Worm (Caenorhabditis elegans) whole organism, L3 larva: Measurements from ENCODE around the gene srlf-12.

Experiments used
- R02D3.7 ChIP-seq: fragments of 150-350 bp; optimal IDR thresholded peaks from 2 replicates; lab custom pipeline; 2014; ENCODE audit warnings: missing biosample characterization, missing genetic modification characterization
- ZK546.5 ChIP-seq: sonication (generic microtip); optimal IDR thresholded peaks from 2 replicates; lab custom pipeline; 2017; ENCODE audit warnings: missing biosample characterization, missing genetic modification characterization
- aly-2 ChIP-seq: fragments of 150-350 bp; optimal IDR thresholded peaks from 2 replicates; lab custom pipeline; 2014; ENCODE audit warnings: missing biosample characterization, missing genetic modification characterization
- ama-1 ChIP-seq: fragments of 150-350 bp; optimal IDR thresholded peaks from 2 replicates; lab custom pipeline; 2018
- ceh-16 ChIP-seq: sonication (generic microtip); optimal IDR thresholded peaks from 2 replicates; lab custom pipeline; 2017; ENCODE audit warnings: missing biosample characterization, missing genetic modification characterization
- ceh-28 ChIP-seq: fragments of 150-350 bp; optimal IDR thresholded peaks from 2 replicates; lab custom pipeline; 2014; ENCODE audit warnings: missing biosample characterization, missing genetic modification reagents, missing genetic modification characterization
- ceh-82 ChIP-seq: fragments of 150-350 bp; optimal IDR thresholded peaks from 2 replicates; lab custom pipeline; 2014; ENCODE audit warnings: missing biosample characterization, missing genetic modification characterization
- ceh-9 ChIP-seq: sonication (generic microtip); optimal IDR thresholded peaks from 2 replicates; lab custom pipeline; 2018; ENCODE audit warnings: missing biosample characterization, missing genetic modification characterization
- daf-12 ChIP-seq: fragments of 150-350 bp; optimal IDR thresholded peaks from 2 replicates; lab custom pipeline; 2014; ENCODE audit warnings: missing biosample characterization, missing genetic modification reagents, missing genetic modification characterization
- egl-27 ChIP-seq: sonication (generic microtip); optimal IDR thresholded peaks from 4 replicates; lab custom pipeline; 2017; ENCODE audit warnings: missing biosample characterization, missing genetic modification reagents, missing genetic modification characterization
- egl-5 ChIP-seq: fragments of 150-350 bp; optimal IDR thresholded peaks from 2 replicates; lab custom pipeline; 2017; ENCODE audit warnings: missing biosample characterization, missing genetic modification reagents, missing genetic modification characterization, inconsistent platforms
- elt-1 ChIP-seq: fragments of 150-350 bp; optimal IDR thresholded peaks from 2 replicates; lab custom pipeline; 2014; ENCODE audit warnings: missing biosample characterization, missing genetic modification characterization
- elt-2 ChIP-seq: sonication (generic microtip); optimal IDR thresholded peaks from 2 replicates; lab custom pipeline; 2016; ENCODE audit warnings: missing genetic modification reagents, mild to moderate bottlenecking, missing genetic modification characterization, missing compliant biosample characterization
- elt-3 ChIP-seq, 3 experiments: fragments of 150-350 bp in 1 of 3; sonication (generic microtip) in 2 of 3; optimal IDR thresholded peaks; 2 replicates in 2 of 3; 4 replicates in 1 of 3; lab custom pipeline; 2014 to 2017; ENCODE audit warnings: missing biosample characterization in 3 of 3, missing genetic modification characterization in 3 of 3
- eor-1 ChIP-seq, 2 experiments: fragments of 150-350 bp; optimal IDR thresholded peaks; 2 replicates each; lab custom pipeline; 2014 to 2018; ENCODE audit warnings: missing biosample characterization in 2 of 2, missing genetic modification characterization in 2 of 2
- fkh-10 ChIP-seq: sonication (generic microtip); optimal IDR thresholded peaks from 2 replicates; lab custom pipeline; 2017; ENCODE audit warnings: missing biosample characterization, missing genetic modification reagents, missing genetic modification characterization
- fkh-2 ChIP-seq: fragments of 150-350 bp; optimal IDR thresholded peaks from 2 replicates; lab custom pipeline; 2014; ENCODE audit warnings: missing biosample characterization, missing genetic modification reagents, missing genetic modification characterization
- fos-1 ChIP-seq: fragments of 150-350 bp; optimal IDR thresholded peaks from 2 replicates; lab custom pipeline; 2014; ENCODE audit warnings: missing biosample characterization, missing genetic modification characterization
- hmg-11 ChIP-seq: sonication (generic microtip); optimal IDR thresholded peaks from 2 replicates; lab custom pipeline; 2016; ENCODE audit warnings: missing genetic modification characterization, missing compliant biosample characterization
- jun-1 ChIP-seq: fragments of 150-350 bp; optimal IDR thresholded peaks from 2 replicates; lab custom pipeline; 2014; ENCODE audit warnings: missing biosample characterization, missing genetic modification reagents, missing genetic modification characterization
- lin-15B ChIP-seq: fragments of 150-350 bp; optimal IDR thresholded peaks from 2 replicates; lab custom pipeline; 2014; ENCODE audit warnings: missing biosample characterization, missing genetic modification characterization
- lin-39 ChIP-seq: fragments of 150-350 bp; optimal IDR thresholded peaks from 2 replicates; lab custom pipeline; 2018; ENCODE audit warnings: missing biosample characterization, missing genetic modification reagents, missing genetic modification characterization
- lsy-12 ChIP-seq: sonication (generic microtip); optimal IDR thresholded peaks from 2 replicates; lab custom pipeline; 2016; ENCODE audit warnings: mild to moderate bottlenecking, missing genetic modification characterization, missing compliant biosample characterization
- mdl-1 ChIP-seq: fragments of 150-350 bp; optimal IDR thresholded peaks from 2 replicates; lab custom pipeline; 2014; ENCODE audit warnings: missing biosample characterization, missing genetic modification characterization
- mml-1 ChIP-seq: fragments of 150-350 bp; sonication (generic microtip); optimal IDR thresholded peaks from 3 replicates; lab custom pipeline; 2014; ENCODE audit warnings: missing biosample characterization, missing genetic modification characterization
- nfya-1 ChIP-seq: sonication (generic microtip); optimal IDR thresholded peaks from 2 replicates; lab custom pipeline; 2017; ENCODE audit warnings: missing genetic modification characterization, mild to moderate bottlenecking, missing compliant biosample characterization, antibody characterized with exemption, moderate library complexity; ENCODE audit not compliant: insufficient read depth
- nhr-11 ChIP-seq: fragments of 150-350 bp; optimal IDR thresholded peaks from 2 replicates; lab custom pipeline; 2014; ENCODE audit warnings: missing biosample characterization, missing genetic modification characterization
- nhr-12 ChIP-seq: fragments of 150-350 bp; optimal IDR thresholded peaks from 2 replicates; lab custom pipeline; 2014; ENCODE audit warnings: missing biosample characterization, missing genetic modification characterization
- nhr-23 ChIP-seq: fragments of 150-350 bp; optimal IDR thresholded peaks from 2 replicates; lab custom pipeline; 2014; ENCODE audit warnings: missing biosample characterization, missing genetic modification reagents, missing genetic modification characterization
- nhr-237 ChIP-seq: fragments of 150-350 bp; optimal IDR thresholded peaks from 2 replicates; lab custom pipeline; 2014; ENCODE audit warnings: missing biosample characterization, missing genetic modification characterization
- nhr-25 ChIP-seq: sonication (generic microtip); optimal IDR thresholded peaks from 2 replicates; lab custom pipeline; 2017; ENCODE audit warnings: missing biosample characterization, missing genetic modification characterization
- nhr-28 ChIP-seq: fragments of 150-350 bp; optimal IDR thresholded peaks from 2 replicates; lab custom pipeline; 2014; ENCODE audit warnings: missing biosample characterization, missing genetic modification characterization
- nhr-43 ChIP-seq: sonication (generic microtip); optimal IDR thresholded peaks from 2 replicates; lab custom pipeline; 2016; ENCODE audit warnings: mild to moderate bottlenecking, missing genetic modification characterization, missing compliant biosample characterization; ENCODE audit not compliant: poor library complexity, severe bottlenecking
- nhr-67 ChIP-seq: fragments of 150-350 bp; optimal IDR thresholded peaks from 2 replicates; lab custom pipeline; 2014; ENCODE audit warnings: missing biosample characterization, missing genetic modification characterization
- nhr-76 ChIP-seq: fragments of 150-350 bp; sonication (generic microtip); optimal IDR thresholded peaks from 5 replicates; lab custom pipeline; 2014; ENCODE audit warnings: missing biosample characterization, missing genetic modification characterization
- nhr-77 ChIP-seq: fragments of 150-350 bp; optimal IDR thresholded peaks from 2 replicates; lab custom pipeline; 2014; ENCODE audit warnings: missing biosample characterization, missing genetic modification characterization
- pha-4 ChIP-seq: fragments of 150-350 bp; optimal IDR thresholded peaks from 2 replicates; lab custom pipeline; 2014; ENCODE audit warnings: missing biosample characterization, missing genetic modification reagents, missing genetic modification characterization
- pqm-1 ChIP-seq: fragments of 150-350 bp; optimal IDR thresholded peaks from 2 replicates; lab custom pipeline; 2017; ENCODE audit warnings: missing biosample characterization, missing genetic modification characterization, inconsistent platforms
- sea-2 ChIP-seq: fragments of 150-350 bp; sonication (generic microtip); optimal IDR thresholded peaks from 4 replicates; lab custom pipeline; 2014; ENCODE audit warnings: missing biosample characterization, missing genetic modification reagents, missing genetic modification characterization
- skn-1 ChIP-seq: fragments of 150-350 bp; optimal IDR thresholded peaks from 2 replicates; lab custom pipeline; 2014; ENCODE audit warnings: missing biosample characterization, missing genetic modification characterization
- snpc-4 ChIP-seq: fragments of 150-350 bp; optimal IDR thresholded peaks from 2 replicates; lab custom pipeline; 2014; ENCODE audit warnings: missing biosample characterization, missing genetic modification characterization
- tbx-2 ChIP-seq: sonication (generic microtip); optimal IDR thresholded peaks from 2 replicates; lab custom pipeline; 2016; ENCODE audit warnings: mild to moderate bottlenecking, missing genetic modification characterization, missing compliant biosample characterization
- unc-39 ChIP-seq: sonication (generic microtip); optimal IDR thresholded peaks from 4 replicates; lab custom pipeline; 2017; ENCODE audit warnings: missing biosample characterization, missing genetic modification characterization
- unc-62 ChIP-seq: fragments of 150-350 bp; sonication (generic microtip); optimal IDR thresholded peaks from 4 replicates; lab custom pipeline; 2014; ENCODE audit warnings: missing biosample characterization, missing genetic modification reagents, missing genetic modification characterization
- zag-1 ChIP-seq: fragments of 150-350 bp; optimal IDR thresholded peaks from 2 replicates; lab custom pipeline; 2014; ENCODE audit warnings: missing biosample characterization, missing genetic modification characterization
- ztf-11 ChIP-seq: fragments of 150-350 bp; optimal IDR thresholded peaks from 2 replicates; lab custom pipeline; 2014; ENCODE audit warnings: missing biosample characterization, missing genetic modification characterization
- ztf-4 ChIP-seq: fragments of 150-350 bp; optimal IDR thresholded peaks from 2 replicates; lab custom pipeline; 2014; ENCODE audit warnings: missing biosample characterization, missing genetic modification characterization

The srlf-12 gene

DNA sequence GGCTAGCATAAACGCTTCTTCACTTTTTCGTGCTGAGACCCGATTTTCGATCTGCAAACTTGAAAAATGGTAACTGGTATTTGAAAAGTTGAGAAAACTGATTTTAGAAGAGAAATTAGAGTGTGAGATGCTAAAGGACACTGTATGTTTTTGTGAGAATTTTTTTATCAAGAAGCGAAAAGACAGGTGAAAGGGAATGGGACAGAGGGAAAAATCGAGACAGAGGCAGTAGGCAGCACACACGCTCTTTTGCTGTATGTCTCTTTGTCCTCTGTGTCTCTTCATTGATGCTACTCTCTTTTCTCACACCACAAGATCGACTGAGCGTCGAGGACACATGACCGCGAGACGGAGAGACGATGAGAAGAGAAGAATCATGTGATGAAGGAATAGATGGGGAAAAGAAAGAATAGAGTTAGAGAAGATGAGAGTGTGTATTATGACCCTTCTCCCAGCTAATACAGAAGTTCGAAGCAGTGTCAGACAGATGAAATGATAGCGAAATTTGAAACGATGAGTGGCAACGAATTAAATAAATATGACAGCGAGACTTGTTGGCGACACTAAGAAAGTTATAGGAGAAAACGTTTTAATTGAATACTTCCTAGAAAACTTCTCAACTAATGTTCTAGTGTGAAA, 44.1 kb upstream of the srlf-12 start, which contains the start of gene lgg-2 (continued):
- TF ChIP-seq mml-1 (tag; lab: Kevin White, UChicago), result peak; percentile 30
- peak; percentile 67 for TF ChIP-seq lin-39
- peak; percentile 90 for TF ChIP-seq mdl-1 (tag; lab: Kevin White, UChicago)
- TF ChIP-seq unc-39 (tag; lab: Kevin White, UChicago), result no peak
- no peak for TF ChIP-seq nhr-67 (tag; lab: Kevin White, UChicago)
- TF ChIP-seq nhr-23 (tag; lab: Kevin White, UChicago), result peak; percentile 99
- peak; percentile 82 for TF ChIP-seq lin-15B (tag; lab: Kevin White, UChicago)
- TF ChIP-seq ceh-16, result no peak

DNA sequence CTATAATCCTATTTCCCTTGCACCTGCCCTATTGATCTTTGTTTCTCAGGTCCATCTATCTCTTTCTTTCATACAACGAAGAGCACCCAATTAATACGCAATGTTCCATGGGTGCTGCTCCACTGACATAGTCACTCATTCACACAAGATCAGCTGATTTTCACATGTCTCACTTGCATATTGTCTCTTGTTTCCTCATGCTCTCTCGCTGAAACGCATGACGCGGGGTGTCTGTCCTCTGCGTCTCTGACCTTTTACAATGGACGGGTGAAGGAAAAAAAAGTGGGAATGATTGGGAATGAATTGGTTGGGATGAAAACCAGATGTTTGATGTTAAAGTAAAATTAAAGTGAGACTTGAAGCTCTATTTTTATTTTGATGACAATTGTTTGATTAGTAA, 43.4 kb upstream of the srlf-12 start:
- TF ChIP-seq egl-5 (tag; lab: Kevin White, UChicago) (peak; percentile 95), daf-12 (tag; lab: Kevin White, UChicago) (no peak), eor-1 (tag; optimal IDR thresholded peaks at IDR 0.05; lab: Kevin White, UChicago) (peak in 1 of 2 experiments; percentile 32), lin-15B (tag; lab: Kevin White, UChicago) (peak; percentile 26), nhr-11 (tag; lab: Kevin White, UChicago) (no peak), nhr-12 (tag; lab: Kevin White, UChicago) (no peak), nhr-43 (tag; lab: Kevin White, UChicago) (peak; percentile 40), ztf-11 (no peak), pha-4 (tag; lab: Kevin White, UChicago) (peak; percentile 63), aly-2 (no peak), nhr-76 (no peak), ztf-4 (peak; percentile 65), nhr-23 (tag; lab: Kevin White, UChicago) (peak; percentile 80), ceh-28 (peak; percentile 65), ceh-9 (tag; lab: Kevin White, UChicago) (no peak), nhr-28 (tag; lab: Kevin White, UChicago) (no peak), jun-1 (peak; percentile 75), skn-1 (tag; lab: Kevin White, UChicago) (no peak), nhr-237 (tag; lab: Kevin White, UChicago) (no peak), ceh-82 (tag; lab: Kevin White, UChicago) (no peak), unc-39 (tag; lab: Kevin White, UChicago) (no peak), lsy-12 (tag; lab: Kevin White, UChicago) (peak; percentile 90), tbx-2 (tag; lab: Kevin White, UChicago) (peak; percentile 56), lin-39 (peak; percentile 43), ZK546.5 (tag; lab: Kevin White, UChicago) (no peak), snpc-4 (tag; lab: Kevin White, UChicago) (peak; percentile 26), nhr-77 (tag; lab: Kevin White, UChicago) (no peak), ceh-16 (no peak), elt-2 (tag; lab: Kevin White, UChicago) (peak; percentile 59), elt-3 (tag; optimal IDR thresholded peaks at IDR 0.05; lab: Kevin White, UChicago) (peak in 1 of 3 experiments; percentile 17), fkh-10 (GFP tag; lab: Kevin White, UChicago) (no peak), nfya-1 (tag; lab: Kevin White, UChicago) (peak; percentile 90), R02D3.7 (no peak), nhr-67 (tag; lab: Kevin White, UChicago) (no peak), sea-2 (GFP tag; lab: Kevin White, UChicago) (no peak), unc-62 (GFP tag; lab: Kevin White, UChicago) (peak; percentile 57), fkh-2 (no peak), egl-27 (tag; lab: Kevin White, UChicago) (peak; percentile 53), hmg-11 (tag; lab: Kevin White, UChicago) (no peak), nhr-25 (tag; lab: Kevin White, UChicago) (peak; percentile 40), ama-1 (peak; percentile 80), mdl-1 (tag; lab: Kevin White, UChicago) (peak; percentile 60), fos-1 (no peak), elt-1 (tag; lab: Kevin White, UChicago) (peak; percentile 32), pqm-1 (tag; lab: Kevin White, UChicago) (peak; percentile 64), mml-1 (tag; lab: Kevin White, UChicago) (peak; percentile 81), zag-1 (tag; lab: Kevin White, UChicago) (no peak)
